Worm (Caenorhabditis elegans) whole organism, late embryonic: ENCODE measurements around the gene F44A2.7.

Experiments used
- C08G9.2 ChIP-seq: sonication (generic microtip); optimal IDR thresholded peaks from 2 replicates; lab custom pipeline; 2016; ENCODE audit warnings: mild to moderate bottlenecking, missing genetic modification characterization, moderate library complexity, missing compliant biosample characterization
- F13H6.1 ChIP-seq: sonication (generic microtip); optimal IDR thresholded peaks from 2 replicates; lab custom pipeline; 2016; ENCODE audit warnings: missing genetic modification characterization, missing compliant biosample characterization
- K02D7.2 ChIP-seq: sonication (generic microtip); optimal IDR thresholded peaks from 2 replicates; lab custom pipeline; 2017; ENCODE audit warnings: mild to moderate bottlenecking, missing genetic modification characterization, missing compliant biosample characterization
- ahr-1 ChIP-seq: sonication (generic microtip); optimal IDR thresholded peaks from 2 replicates; lab custom pipeline; 2016; ENCODE audit warnings: missing genetic modification characterization, missing compliant biosample characterization
- ceh-14 ChIP-seq: sonication (generic microtip); optimal IDR thresholded peaks from 2 replicates; lab custom pipeline; 2016; ENCODE audit warnings: missing genotype, missing genetic modification characterization, missing compliant biosample characterization
- ceh-18 ChIP-seq: sonication (generic microtip); optimal IDR thresholded peaks from 2 replicates; lab custom pipeline; 2016; ENCODE audit warnings: missing genetic modification characterization, missing compliant biosample characterization
- ceh-2 ChIP-seq: sonication (generic microtip); optimal IDR thresholded peaks from 2 replicates; lab custom pipeline; 2016; ENCODE audit warnings: missing genotype, missing genetic modification characterization, missing compliant biosample characterization
- ceh-22 ChIP-seq: sonication (generic microtip); optimal IDR thresholded peaks from 2 replicates; lab custom pipeline; 2017; ENCODE audit warnings: missing biosample characterization, missing genetic modification characterization
- ceh-24 ChIP-seq: sonication (generic microtip); optimal IDR thresholded peaks from 2 replicates; lab custom pipeline; 2016; ENCODE audit warnings: mild to moderate bottlenecking, missing genetic modification characterization, missing compliant biosample characterization
- ceh-30 ChIP-seq: fragments of 150-350 bp; optimal IDR thresholded peaks from 2 replicates; lab custom pipeline; 2014; ENCODE audit warnings: missing biosample characterization, missing genetic modification characterization
- ceh-31 ChIP-seq: sonication (generic microtip); optimal IDR thresholded peaks from 2 replicates; lab custom pipeline; 2016; ENCODE audit warnings: missing genetic modification characterization, missing compliant biosample characterization
- ceh-34 ChIP-seq: sonication (generic microtip); optimal IDR thresholded peaks from 2 replicates; lab custom pipeline; 2016; ENCODE audit warnings: mild to moderate bottlenecking, missing genetic modification characterization, missing compliant biosample characterization
- ceh-45 ChIP-seq: fragments of 200-800 bp; sonication (Bioruptor generic); IDR thresholded peaks from 2 replicates; pipeline ENCODE4 v1.3.6; 2022; ENCODE audit warnings: missing genetic modification reagents, missing genetic modification characterization, missing compliant biosample characterization
- che-1 ChIP-seq: sonication (generic microtip); optimal IDR thresholded peaks from 2 replicates; lab custom pipeline; 2016; ENCODE audit warnings: mild to moderate bottlenecking, missing genetic modification characterization, missing compliant biosample characterization
- elt-4 ChIP-seq: sonication (generic microtip); optimal IDR thresholded peaks from 2 replicates; lab custom pipeline; 2016; ENCODE audit warnings: missing genetic modification characterization, missing compliant biosample characterization
- fkh-10 ChIP-seq: fragments of 150-350 bp; optimal IDR thresholded peaks from 2 replicates; lab custom pipeline; 2014; ENCODE audit warnings: missing biosample characterization, missing genetic modification reagents, missing genetic modification characterization
- fkh-6 ChIP-seq: sonication (generic microtip); optimal IDR thresholded peaks from 2 replicates; lab custom pipeline; 2016; ENCODE audit warnings: missing genetic modification characterization, missing compliant biosample characterization
- gmeb-2 ChIP-seq: sonication (generic microtip); optimal IDR thresholded peaks from 2 replicates; lab custom pipeline; 2016; ENCODE audit warnings: missing genetic modification characterization, inconsistent platforms, missing compliant biosample characterization
- hlh-15 ChIP-seq: sonication (generic microtip); optimal IDR thresholded peaks from 2 replicates; lab custom pipeline; 2016; ENCODE audit warnings: missing genetic modification characterization, missing compliant biosample characterization
- hlh-6 ChIP-seq: sonication (generic microtip); optimal IDR thresholded peaks from 2 replicates; lab custom pipeline; 2016; ENCODE audit warnings: missing genotype, missing genetic modification characterization, missing compliant biosample characterization
- hlh-8 ChIP-seq: sonication (generic microtip); optimal IDR thresholded peaks from 2 replicates; lab custom pipeline; 2016; ENCODE audit warnings: missing genotype, missing genetic modification characterization, missing compliant biosample characterization
- lim-6 ChIP-seq: sonication (generic microtip); optimal IDR thresholded peaks from 2 replicates; lab custom pipeline; 2016; ENCODE audit warnings: missing genetic modification characterization, missing compliant biosample characterization
- mec-3 ChIP-seq: sonication (generic microtip); optimal IDR thresholded peaks from 2 replicates; lab custom pipeline; 2016; ENCODE audit warnings: borderline replicate concordance, missing genetic modification characterization, missing compliant biosample characterization
- nhr-11 ChIP-seq: fragments of 150-350 bp; optimal IDR thresholded peaks from 2 replicates; lab custom pipeline; 2014; ENCODE audit warnings: missing biosample characterization, missing genetic modification characterization
- nhr-232 ChIP-seq: sonication (generic microtip); optimal IDR thresholded peaks from 2 replicates; lab custom pipeline; 2016; ENCODE audit warnings: missing genetic modification characterization, missing compliant biosample characterization
- pqm-1 ChIP-seq: sonication (generic microtip); optimal IDR thresholded peaks from 2 replicates; lab custom pipeline; 2016; ENCODE audit warnings: missing genetic modification characterization, missing compliant biosample characterization
- ref-2 ChIP-seq: sonication (generic microtip); optimal IDR thresholded peaks from 2 replicates; lab custom pipeline; 2016; ENCODE audit warnings: missing genetic modification characterization, missing compliant biosample characterization
- sdc-2 ChIP-seq: sonication (generic microtip); optimal IDR thresholded peaks from 2 replicates; lab custom pipeline; 2016; ENCODE audit warnings: missing genotype, missing genetic modification characterization, missing compliant biosample characterization
- sox-4 ChIP-seq: sonication (generic microtip); optimal IDR thresholded peaks from 2 replicates; lab custom pipeline; 2017; ENCODE audit warnings: mild to moderate bottlenecking, missing genetic modification characterization, inconsistent platforms, missing compliant biosample characterization
- syd-9 ChIP-seq: sonication (generic microtip); optimal IDR thresholded peaks from 2 replicates; lab custom pipeline; 2016; ENCODE audit warnings: mild to moderate bottlenecking, missing genetic modification characterization, moderate library complexity, missing compliant biosample characterization
- tbx-2 ChIP-seq: sonication (generic microtip); optimal IDR thresholded peaks from 2 replicates; lab custom pipeline; 2016; ENCODE audit warnings: missing genetic modification characterization, missing compliant biosample characterization
- tbx-7 ChIP-seq: sonication (generic microtip); optimal IDR thresholded peaks from 2 replicates; lab custom pipeline; 2016; ENCODE audit warnings: missing genotype, missing genetic modification characterization, missing compliant biosample characterization
- unc-42 ChIP-seq: sonication (generic microtip); optimal IDR thresholded peaks from 2 replicates; lab custom pipeline; 2016; ENCODE audit warnings: missing genotype, missing genetic modification characterization, missing compliant biosample characterization
- unc-55 ChIP-seq: sonication (generic microtip); optimal IDR thresholded peaks from 2 replicates; lab custom pipeline; 2017; ENCODE audit warnings: missing biosample characterization, missing genetic modification reagents, missing genetic modification characterization
- unc-86 ChIP-seq: sonication (generic microtip); optimal IDR thresholded peaks from 2 replicates; lab custom pipeline; 2016; ENCODE audit warnings: missing genetic modification characterization, missing compliant biosample characterization
- ztf-16 ChIP-seq: sonication (generic microtip); optimal IDR thresholded peaks from 2 replicates; lab custom pipeline; 2017; ENCODE audit warnings: missing genetic modification characterization, missing compliant biosample characterization

The F44A2.7 gene

DNA sequence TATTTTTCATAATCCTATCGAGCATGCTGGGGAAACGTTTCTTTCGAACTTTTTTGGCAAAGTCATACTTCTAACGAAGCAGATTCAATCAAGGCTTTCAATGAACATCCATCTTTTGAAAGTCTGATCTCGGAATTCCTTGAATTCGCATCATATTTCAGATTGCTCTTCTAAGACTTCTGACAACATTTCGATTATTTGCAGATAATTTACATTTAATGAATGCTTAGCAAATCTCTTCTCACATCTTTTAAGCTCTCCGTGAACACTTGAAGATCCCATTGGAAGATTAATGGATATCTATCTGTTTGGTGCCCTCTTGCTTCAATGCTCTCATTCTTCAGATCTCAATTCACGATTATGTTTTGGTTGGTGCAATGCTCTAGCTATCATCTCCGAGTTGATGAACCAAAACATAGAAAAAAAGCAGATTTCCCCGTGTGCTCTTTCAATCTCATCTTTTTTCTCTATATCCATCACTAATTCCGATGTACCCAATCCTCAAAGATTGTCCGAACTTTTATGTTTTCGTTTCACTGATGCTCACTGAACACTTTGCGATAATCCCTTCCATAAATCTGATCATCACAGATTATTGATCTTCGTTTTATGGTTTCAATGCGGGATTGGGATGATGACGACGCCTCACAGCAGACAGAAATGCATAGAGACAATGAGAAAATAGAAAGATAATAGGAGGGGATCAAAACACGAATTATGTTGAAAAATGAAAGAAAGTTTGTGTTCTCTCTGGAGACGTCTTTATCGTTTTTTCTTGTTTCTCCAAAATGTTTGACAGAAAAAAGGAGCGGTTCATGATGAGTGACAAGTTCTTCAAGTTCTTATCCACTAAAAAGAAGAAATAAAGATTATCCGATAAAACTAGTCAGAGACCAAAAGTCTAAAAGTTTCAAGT lies 46.9 kb upstream of the F44A2.7 start:
- no peak for TF ChIP-seq ceh-34 (tag; lab: Kevin White, UChicago)
- TF ChIP-seq ceh-30 (tag; lab: Kevin White, UChicago), result no peak
- no peak for TF ChIP-seq mec-3
- TF ChIP-seq ref-2 (tag; lab: Kevin White, UChicago), result no peak
- TF ChIP-seq unc-55 (GFP tag; lab: Kevin White, UChicago), result peak; percentile 44
- no peak for TF ChIP-seq C08G9.2 (tag; lab: Kevin White, UChicago)
- TF ChIP-seq ceh-18, result peak; percentile 48
- no peak for TF ChIP-seq F13H6.1
- TF ChIP-seq che-1 (tag; lab: Kevin White, UChicago), result no peak
- no peak for TF ChIP-seq hlh-15

DNA sequence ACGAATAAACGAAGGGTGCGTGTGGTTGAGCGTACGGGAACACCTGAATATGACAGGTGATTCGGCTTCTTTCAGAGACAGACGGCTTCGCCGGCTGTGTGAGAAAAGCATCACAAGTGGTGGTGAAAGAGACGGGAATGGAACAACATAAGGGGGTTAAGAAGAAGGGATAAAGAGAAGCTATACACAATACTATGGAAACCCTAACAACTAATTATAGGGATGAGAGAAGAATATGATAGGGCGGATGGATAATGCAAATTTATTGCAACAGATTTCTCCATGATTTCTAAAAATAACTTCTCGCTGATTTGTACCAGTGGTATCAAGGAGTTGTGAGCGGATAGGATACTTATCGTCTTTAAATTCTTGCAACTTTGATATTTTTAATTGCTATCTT lies 39.2 kb upstream of the F44A2.7 start, which contains the start of gene hlh-10:
Gene hlh-10, minus strand, starts transcription at position 101 of the 400 bp plus-strand sequence.
- TF ChIP-seq ceh-45 (no peak), hlh-6 (tag; lab: Kevin White, UChicago) (no peak), pqm-1 (tag; lab: Kevin White, UChicago) (no peak), K02D7.2 (tag; lab: Kevin White, UChicago) (no peak), unc-86 (tag; lab: Kevin White, UChicago) (no peak), tbx-2 (tag; lab: Kevin White, UChicago) (no peak), nhr-11 (tag; lab: Kevin White, UChicago) (no peak)

- no peak for TF ChIP-seq C08G9.2 (tag; lab: Kevin White, UChicago)
- peak; percentile 74 for TF ChIP-seq hlh-8 (tag; lab: Kevin White, UChicago)
Observed at ce11 chrV:9283452-9283851, 37.8 kb upstream of the F44A2.7 start.

ce11 chrV:9287460-9287859 lies 33.8 kb upstream of the F44A2.7 start, which contains the start of gene lron-2:
Gene lron-2 (minus strand): TSS chrV:9287560.
- TF ChIP-seq ztf-16 (tag; lab: Kevin White, UChicago) (no peak), syd-9 (tag; lab: Kevin White, UChicago) (no peak), ahr-1 (tag; lab: Kevin White, UChicago) (no peak), pqm-1 (tag; lab: Kevin White, UChicago) (no peak), nhr-11 (tag; lab: Kevin White, UChicago) (no peak), ceh-24 (tag; lab: Kevin White, UChicago) (no peak), unc-55 (GFP tag; lab: Kevin White, UChicago) (no peak)
- TF ChIP-seq, all 69 proteins: peak for 0

- TF ChIP-seq gmeb-2 (tag; lab: Kevin White, UChicago), result no peak
- TF ChIP-seq, all 69 proteins: peak for 0
Observed at ce11 chrV:9291919-9292318, 29.4 kb upstream of the F44A2.7 start, which contains the start of gene ZK682.7. Gene ZK682.7 (minus strand): TSS chrV:9292165.

DNA sequence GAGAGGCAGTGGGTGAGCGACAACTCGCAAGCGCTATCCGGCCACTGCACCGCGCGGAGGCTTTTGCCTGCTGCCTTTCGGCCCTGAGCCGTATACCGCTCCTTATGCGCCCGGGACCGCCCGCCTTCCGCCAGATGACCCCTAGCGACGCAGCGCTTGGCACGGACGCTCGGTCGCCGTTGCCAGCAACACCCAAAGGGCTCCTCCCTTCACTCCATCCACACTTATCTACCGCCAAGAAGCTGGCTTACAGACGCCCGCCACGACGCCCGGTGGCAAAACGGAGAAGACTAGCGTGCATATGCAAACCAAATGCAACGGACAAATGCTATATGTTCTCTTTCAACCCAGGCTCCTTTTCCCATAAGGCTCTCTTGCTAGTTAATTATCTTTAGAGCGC lies 27.9 kb upstream of the F44A2.7 start:
- TF ChIP-seq sox-4 (tag; lab: Kevin White, UChicago), result peak; percentile 9
- no peak for TF ChIP-seq fkh-10 (GFP tag; lab: Kevin White, UChicago)
- TF ChIP-seq ceh-14 (tag; lab: Kevin White, UChicago), result peak; percentile 34
- no peak for TF ChIP-seq K02D7.2 (tag; lab: Kevin White, UChicago)
- TF ChIP-seq C08G9.2 (tag; lab: Kevin White, UChicago), result peak; percentile 25
- peak; percentile 17 for TF ChIP-seq ceh-31 (tag; lab: Kevin White, UChicago)
- peak; percentile 8 for TF ChIP-seq fkh-6
- TF ChIP-seq tbx-7 (tag; lab: Kevin White, UChicago), result no peak
- TF ChIP-seq unc-42, result peak; percentile 30
- TF ChIP-seq gmeb-2 (tag; lab: Kevin White, UChicago), result no peak
- TF ChIP-seq elt-4 (tag; lab: Kevin White, UChicago), result no peak
- no peak for TF ChIP-seq ceh-22 (tag; lab: Kevin White, UChicago)
- peak; percentile 23 for TF ChIP-seq ceh-34 (tag; lab: Kevin White, UChicago)
- TF ChIP-seq lim-6 (tag; lab: Kevin White, UChicago), result peak; percentile 16
- peak; percentile 10 for TF ChIP-seq nhr-232 (tag; lab: Kevin White, UChicago)
- TF ChIP-seq unc-55 (GFP tag; lab: Kevin White, UChicago), result no peak
- peak; percentile 42 for TF ChIP-seq tbx-2 (tag; lab: Kevin White, UChicago)
- TF ChIP-seq ceh-2, result peak; percentile 14
- TF ChIP-seq F13H6.1, result no peak
- peak; percentile 38 for TF ChIP-seq sdc-2 (tag; lab: Kevin White, UChicago)
